Fruit fly (Drosophila melanogaster): ENCODE results near the gene CG13659.

- TF ChIP-seq h (optimal IDR thresholded peaks at IDR 0.05) (no peak), insv (optimal IDR thresholded peaks at IDR 0.05) (no peak), Myc (optimal IDR thresholded peaks at IDR 0.05) (no peak)
These were observed 8.5 kb downstream of the CG13659 start for dm6 chr3R:25309175-25309574.

All from Kc167 (cell line).